Worm (Caenorhabditis elegans) whole organism, L4 larva: ENCODE results near the gene alkb-1.

Experiments used
- D1046.2 ChIP-seq: fragments of 200-800 bp; sonication (Bioruptor generic); IDR thresholded peaks from 2 replicates; pipeline ENCODE4 v1.3.6; 2022; ENCODE audit warnings: missing genetic modification characterization, missing compliant biosample characterization
- F10B5.3 ChIP-seq: sonication (generic microtip); optimal IDR thresholded peaks from 2 replicates; lab custom pipeline; 2016; ENCODE audit warnings: mild to moderate bottlenecking, missing genetic modification characterization, missing compliant biosample characterization
- F37D6.2 ChIP-seq: sonication (generic microtip); optimal IDR thresholded peaks from 2 replicates; lab custom pipeline; 2016; ENCODE audit warnings: mild to moderate bottlenecking, missing genetic modification characterization, missing compliant biosample characterization
- T20F7.1 ChIP-seq: fragments of 200-800 bp; sonication (Bioruptor generic); optimal IDR thresholded peaks from 2 replicates; lab custom pipeline; 2018; ENCODE audit warnings: mild to moderate bottlenecking, missing genetic modification characterization, missing compliant biosample characterization
- T26A8.4 ChIP-seq: fragments of 200-800 bp; sonication (Bioruptor generic); IDR thresholded peaks from 2 replicates; pipeline ENCODE4 v1.3.6; 2022; ENCODE audit warnings: missing genetic modification characterization, missing compliant biosample characterization
- Y105C5A.15 ChIP-seq: fragments of 200-800 bp; sonication (Bioruptor generic); IDR thresholded peaks from 2 replicates; pipeline ENCODE4 v1.3.6; 2022; ENCODE audit warnings: missing genetic modification characterization, missing compliant biosample characterization
- Y48G9A.11 ChIP-seq: fragments of 200-800 bp; sonication (Bioruptor generic); IDR thresholded peaks from 2 replicates; pipeline ENCODE4 v1.3.6; 2022; ENCODE audit warnings: missing genetic modification reagents, missing genetic modification characterization, missing compliant biosample characterization
- ama-1 ChIP-seq: fragments of 150-350 bp; optimal IDR thresholded peaks from 2 replicates; lab custom pipeline; 2014; ENCODE audit warnings: inconsistent platforms, mixed read lengths
- ceh-20 ChIP-seq: fragments of 200-800 bp; sonication (Bioruptor generic); IDR thresholded peaks from 2 replicates; pipeline ENCODE4 v1.3.6; 2022; ENCODE audit warnings: missing genetic modification reagents, missing genetic modification characterization, missing compliant biosample characterization
- ceh-32 ChIP-seq: sonication (generic microtip); optimal IDR thresholded peaks from 2 replicates; lab custom pipeline; 2016; ENCODE audit warnings: mild to moderate bottlenecking, missing genetic modification characterization, missing compliant biosample characterization; ENCODE audit not compliant: poor library complexity
- ceh-82 ChIP-seq: sonication (generic microtip); optimal IDR thresholded peaks from 2 replicates; lab custom pipeline; 2017; ENCODE audit warnings: missing biosample characterization, missing genetic modification characterization
- ctbp-1 ChIP-seq: fragments of 200-800 bp; sonication (Bioruptor generic); IDR thresholded peaks from 2 replicates; pipeline ENCODE4 v1.3.6; 2022; ENCODE audit warnings: missing genetic modification reagents, missing genetic modification characterization, missing compliant biosample characterization
- daf-12 ChIP-seq: fragments of 150-350 bp; optimal IDR thresholded peaks from 2 replicates; lab custom pipeline; 2014; ENCODE audit warnings: missing biosample characterization, missing genetic modification reagents, missing genetic modification characterization
- daf-19 ChIP-seq: fragments of 200-800 bp; sonication (Bioruptor generic); conservative IDR thresholded peaks from 2 replicates; pipeline ENCODE4 v1.3.6; 2022; ENCODE audit warnings: missing genetic modification characterization, missing compliant biosample characterization
- dmd-6 ChIP-seq: fragments of 200-800 bp; sonication (Bioruptor generic); IDR thresholded peaks from 2 replicates; pipeline ENCODE4 v1.3.6; 2022; ENCODE audit warnings: missing genetic modification reagents, missing genetic modification characterization, missing compliant biosample characterization
- egl-27 ChIP-seq: sonication (generic microtip); optimal IDR thresholded peaks from 3 replicates; lab custom pipeline; 2017; ENCODE audit warnings: missing biosample characterization, missing genetic modification reagents, missing genetic modification characterization
- egl-43 ChIP-seq: fragments of 200-800 bp; sonication (Bioruptor generic); IDR thresholded peaks from 2 replicates; pipeline ENCODE4 v1.3.6; 2022; ENCODE audit warnings: missing genetic modification reagents, missing genetic modification characterization, missing compliant biosample characterization
- fkh-10 ChIP-seq: fragments of 150-350 bp; optimal IDR thresholded peaks from 2 replicates; lab custom pipeline; 2014; ENCODE audit warnings: missing biosample characterization, missing genetic modification reagents, missing genetic modification characterization
- hlh-11 ChIP-seq: fragments of 200-800 bp; sonication (Bioruptor generic); optimal IDR thresholded peaks from 2 replicates; lab custom pipeline; 2018; ENCODE audit warnings: mild to moderate bottlenecking, missing genetic modification characterization, missing compliant biosample characterization
- hmg-1.1 ChIP-seq: fragments of 200-800 bp; sonication (Bioruptor generic); IDR thresholded peaks from 2 replicates; pipeline ENCODE4 v1.3.6; 2022; ENCODE audit warnings: missing genetic modification reagents, missing genetic modification characterization, missing compliant biosample characterization
- lin-1 ChIP-seq: fragments of 200-800 bp; sonication (Bioruptor generic); IDR thresholded peaks from 2 replicates; pipeline ENCODE4 v1.3.6; 2022; ENCODE audit warnings: missing genetic modification reagents, missing genetic modification characterization, missing compliant biosample characterization
- lin-29 ChIP-seq: fragments of 200-800 bp; sonication (Bioruptor generic); IDR thresholded peaks from 2 replicates; pipeline ENCODE4 v1.3.6; 2022; ENCODE audit warnings: missing genetic modification reagents, missing genetic modification characterization, missing compliant biosample characterization
- lir-3 ChIP-seq: sonication (generic microtip); optimal IDR thresholded peaks from 2 replicates; lab custom pipeline; 2016; ENCODE audit warnings: mild to moderate bottlenecking, missing genetic modification characterization, missing compliant biosample characterization
- madf-5 ChIP-seq, 2 experiments: fragments of 200-800 bp; sonication (Bioruptor generic); IDR thresholded peaks; 2 replicates each; pipeline ENCODE4 v1.3.6; 2022; ENCODE audit warnings: missing compliant biosample characterization in 2 of 2, missing genetic modification characterization in 2 of 2
- madf-9 ChIP-seq: fragments of 200-800 bp; sonication (Bioruptor generic); conservative IDR thresholded peaks from 2 replicates; pipeline ENCODE4 v1.3.6; 2022; ENCODE audit warnings: missing genetic modification reagents, missing genetic modification characterization, missing compliant biosample characterization
- mxl-3 ChIP-seq: fragments of 200-800 bp; sonication (Bioruptor generic); optimal IDR thresholded peaks from 2 replicates; lab custom pipeline; 2018; ENCODE audit warnings: mild to moderate bottlenecking, missing genetic modification characterization, missing compliant biosample characterization
- nhr-28 ChIP-seq: fragments of 150-350 bp; optimal IDR thresholded peaks from 2 replicates; lab custom pipeline; 2014; ENCODE audit warnings: missing biosample characterization, missing genetic modification characterization
- nhr-77 ChIP-seq: fragments of 150-350 bp; optimal IDR thresholded peaks from 2 replicates; lab custom pipeline; 2014; ENCODE audit warnings: missing biosample characterization, missing genetic modification characterization
- php-3 ChIP-seq: fragments of 200-800 bp; sonication (Bioruptor generic); IDR thresholded peaks from 2 replicates; pipeline ENCODE4 v1.3.6; 2022; ENCODE audit warnings: missing genetic modification reagents, missing genetic modification characterization, missing compliant biosample characterization
- pqm-1 ChIP-seq: sonication (generic microtip); optimal IDR thresholded peaks from 2 replicates; lab custom pipeline; 2017; ENCODE audit warnings: missing biosample characterization, missing genetic modification characterization
- skn-1 ChIP-seq: fragments of 150-350 bp; optimal IDR thresholded peaks from 2 replicates; lab custom pipeline; 2014; ENCODE audit warnings: missing biosample characterization, missing genetic modification characterization
- snpc-1.2 ChIP-seq: fragments of 200-800 bp; sonication (Bioruptor generic); IDR thresholded peaks from 2 replicates; pipeline ENCODE4 v1.3.6; 2022; ENCODE audit warnings: missing genetic modification reagents, missing genetic modification characterization, missing compliant biosample characterization
- spr-3 ChIP-seq: fragments of 200-800 bp; sonication (Bioruptor generic); optimal IDR thresholded peaks from 2 replicates; lab custom pipeline; 2018; ENCODE audit warnings: mild to moderate bottlenecking, missing genetic modification characterization, missing compliant biosample characterization
- unc-39 ChIP-seq: sonication (generic microtip); optimal IDR thresholded peaks from 2 replicates; lab custom pipeline; 2017; ENCODE audit warnings: missing biosample characterization, missing genetic modification characterization
- unc-62 ChIP-seq, 3 experiments: fragments of 150-350 bp in 1 of 3; sonication (generic microtip); optimal IDR thresholded peaks in 2 of 3; peaks in 1 of 3; 1 replicate in 1 of 3; 2 replicates in 2 of 3; lab custom pipeline; 2014 to 2017; ENCODE audit warnings: missing biosample characterization in 3 of 3, missing genetic modification characterization in 3 of 3, missing genetic modification reagents in 3 of 3, missing genotype in 1 of 3
- vab-7 ChIP-seq: fragments of 200-800 bp; sonication (Bioruptor generic); IDR thresholded peaks from 2 replicates; pipeline ENCODE4 v1.3.6; 2022; ENCODE audit warnings: missing genetic modification reagents, missing genetic modification characterization, missing compliant biosample characterization
- zip-11 ChIP-seq: fragments of 200-800 bp; sonication (Bioruptor generic); IDR thresholded peaks from 2 replicates; pipeline ENCODE4 v1.3.6; 2022; ENCODE audit warnings: missing genetic modification characterization, missing compliant biosample characterization
- zip-2 ChIP-seq: fragments of 150-350 bp; optimal IDR thresholded peaks from 2 replicates; lab custom pipeline; 2014; ENCODE audit warnings: missing biosample characterization, missing genetic modification characterization
- ztf-11 ChIP-seq: fragments of 150-350 bp; optimal IDR thresholded peaks from 2 replicates; lab custom pipeline; 2014; ENCODE audit warnings: missing biosample characterization, missing genetic modification characterization

alkb-1 gene

DNA sequence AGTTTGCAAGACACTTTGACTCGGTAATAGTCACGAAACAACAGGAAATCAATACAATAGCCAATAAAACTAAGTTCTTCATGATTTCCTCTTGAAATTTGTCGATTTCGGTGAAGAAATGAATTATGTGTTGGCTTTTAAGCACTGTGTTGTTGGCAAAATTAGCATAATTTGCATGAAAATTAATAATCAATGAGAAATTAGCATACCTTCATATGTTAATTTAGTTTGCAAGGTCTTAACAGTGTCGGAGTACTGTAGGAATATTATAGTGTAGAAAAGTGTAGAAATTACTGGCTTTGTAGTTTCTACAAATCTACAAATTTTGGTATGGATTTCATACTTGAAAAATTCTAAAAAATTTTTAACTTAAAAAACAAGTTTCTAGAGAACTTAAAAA lies 30.6 kb upstream of the alkb-1 start, which contains the start of gene F54D12.9:
TSS of gene F54D12.9 (minus strand) at position 101 of the 400 bp plus-strand sequence.
- no peak for TF ChIP-seq ceh-82
- peak in 1 of 2 experiments; percentile 32 for TF ChIP-seq unc-62 (GFP tag; optimal IDR thresholded peaks at IDR 0.05 in 1 of 2; lab: Kevin White, UChicago)
- no peak for TF ChIP-seq unc-62 (tag; optimal IDR thresholded peaks at IDR 0.05; lab: Kevin White, UChicago)
- TF ChIP-seq Y105C5A.15 (GFP tag; lab: Robert Waterston, UW), result no peak
- TF ChIP-seq snpc-1.2 (GFP tag; lab: Robert Waterston, UW), result no peak
- TF ChIP-seq mxl-3 (GFP tag; lab: Kevin White, UChicago), result no peak

DNA sequence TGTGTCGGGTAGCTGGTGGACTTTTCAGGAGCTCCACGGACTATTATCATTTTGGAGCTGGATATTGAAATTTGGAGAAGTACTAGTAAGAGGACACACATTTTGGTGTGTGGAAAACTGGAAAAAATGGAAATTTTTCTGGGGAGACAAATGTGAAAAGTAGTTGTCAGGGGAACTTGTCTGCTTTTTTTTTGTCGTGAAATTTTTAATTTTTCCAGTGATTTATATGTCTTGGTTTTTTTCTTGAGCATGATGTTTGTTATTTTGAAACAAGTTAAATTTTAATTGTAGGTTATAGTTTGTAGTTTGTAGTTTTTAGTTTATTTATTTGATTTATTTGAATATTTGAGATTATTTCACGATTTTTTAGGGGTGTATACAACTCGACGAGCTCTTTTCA lies 26.9 kb upstream of the alkb-1 start, which contains the start of gene F54D12.7:
TSS of gene F54D12.7 (minus strand) at position 101 of the 400 bp plus-strand sequence.
- TF ChIP-seq hmg-1.1 (GFP tag; lab: Robert Waterston, UW) (no peak), daf-12 (tag; lab: Kevin White, UChicago) (no peak), T20F7.1 (GFP tag; lab: Kevin White, UChicago) (no peak), lin-29 (GFP tag; lab: Robert Waterston, UW) (no peak), ztf-11 (tag; lab: Kevin White, UChicago) (no peak), lir-3 (tag; lab: Kevin White, UChicago) (no peak), fkh-10 (GFP tag; lab: Kevin White, UChicago) (no peak), spr-3 (no peak), ama-1 (lab: Kevin White, UChicago) (no peak), lin-1 (GFP tag; lab: Robert Waterston, UW) (no peak), mxl-3 (GFP tag; lab: Kevin White, UChicago) (no peak), Y48G9A.11 (GFP tag; lab: Robert Waterston, UW) (no peak), vab-7 (GFP tag; lab: Robert Waterston, UW) (no peak), D1046.2 (GFP tag; lab: Robert Waterston, UW) (no peak), pqm-1 (tag; lab: Kevin White, UChicago) (no peak), skn-1 (tag; lab: Kevin White, UChicago) (no peak), zip-11 (GFP tag; lab: Robert Waterston, UW) (no peak), daf-19 (no peak)

DNA sequence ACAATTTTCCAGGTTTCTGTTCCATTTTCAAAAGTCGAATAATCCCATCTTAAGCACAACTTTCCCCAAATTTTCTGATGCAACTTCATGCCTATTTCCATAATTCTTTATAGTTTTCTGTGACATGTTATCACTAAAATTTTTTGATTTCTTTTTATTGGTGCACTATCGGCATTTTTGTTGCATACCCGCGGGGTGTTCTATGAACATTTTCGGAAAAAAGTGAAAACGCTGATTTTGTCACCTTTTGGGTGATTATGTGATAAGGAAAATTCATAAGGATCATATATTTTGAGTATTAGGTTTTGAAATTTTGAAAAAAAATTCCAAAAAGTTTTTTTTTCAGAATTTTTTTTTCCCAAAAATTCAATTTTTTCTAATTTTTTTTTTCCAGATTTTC lies 25.7 kb upstream of the alkb-1 start, which contains the start of gene aat-7:
TSS of gene aat-7 (plus strand) at position 393 of the 400 bp plus-strand sequence.
- TF ChIP-seq egl-43 (GFP tag; lab: Robert Waterston, UW), result no peak
- TF ChIP-seq unc-39 (tag; lab: Kevin White, UChicago), result no peak
- no peak for TF ChIP-seq lir-3 (tag; lab: Kevin White, UChicago)
- TF ChIP-seq F37D6.2 (tag; lab: Kevin White, UChicago), result no peak
- TF ChIP-seq pqm-1 (tag; lab: Kevin White, UChicago), result peak; percentile 79
- TF ChIP-seq php-3 (GFP tag; lab: Robert Waterston, UW), result peak; percentile 74; the same call in 1 of the 2 replicates
- TF ChIP-seq F10B5.3 (tag; lab: Kevin White, UChicago), result no peak
- TF ChIP-seq egl-27, result no peak
- TF ChIP-seq T26A8.4 (GFP tag; lab: Robert Waterston, UW), result no peak
- no peak for TF ChIP-seq spr-3
- no peak for TF ChIP-seq ceh-32 (tag; lab: Kevin White, UChicago)
- no peak for TF ChIP-seq zip-11 (GFP tag; lab: Robert Waterston, UW)
- TF ChIP-seq Y105C5A.15 (GFP tag; lab: Robert Waterston, UW), result no peak
- no peak for TF ChIP-seq zip-2 (tag; lab: Kevin White, UChicago)
- no peak for TF ChIP-seq ctbp-1 (GFP tag; lab: Robert Waterston, UW)
- TF ChIP-seq madf-5 (GFP tag; IDR thresholded peaks at IDR 0.05; lab: Robert Waterston, UW), result no peak
- peak; percentile 83 for TF ChIP-seq nhr-28 (tag; lab: Kevin White, UChicago)
- TF ChIP-seq madf-9 (GFP tag; lab: Robert Waterston, UW), result no peak
- TF ChIP-seq hlh-11 (tag; lab: Kevin White, UChicago), result peak; percentile 55
- TF ChIP-seq nhr-77 (tag; lab: Kevin White, UChicago), result peak; percentile 37
- TF ChIP-seq dmd-6 (GFP tag; lab: Robert Waterston, UW), result peak; percentile 87
- no peak for TF ChIP-seq ceh-82
- TF ChIP-seq ceh-20 (GFP tag; lab: Robert Waterston, UW), result no peak
- no peak for TF ChIP-seq ama-1 (lab: Kevin White, UChicago)
